Worm (Caenorhabditis elegans) whole organism, L2 larva: Measurements from ENCODE around the gene osgn-1.

Experiments
- C34F6.9 ChIP-seq: fragments of 150-350 bp; optimal IDR thresholded peaks from 2 replicates; lab custom pipeline; 2014; ENCODE audit warnings: missing biosample characterization, missing genetic modification characterization
- F13H6.1 ChIP-seq: sonication (generic microtip); optimal IDR thresholded peaks from 2 replicates; lab custom pipeline; 2016; ENCODE audit warnings: missing genetic modification characterization, missing compliant biosample characterization
- R02D3.7 ChIP-seq: fragments of 150-350 bp; optimal IDR thresholded peaks from 2 replicates; lab custom pipeline; 2014; ENCODE audit warnings: missing biosample characterization, missing genetic modification characterization
- Y55F3AM.14 ChIP-seq: fragments of 200-800 bp; sonication (Bioruptor generic); optimal IDR thresholded peaks from 2 replicates; lab custom pipeline; 2018; ENCODE audit warnings: mild to moderate bottlenecking, missing genetic modification characterization, missing compliant biosample characterization
- alr-1 ChIP-seq: fragments of 150-350 bp; optimal IDR thresholded peaks from 2 replicates; lab custom pipeline; 2014; ENCODE audit warnings: missing biosample characterization, missing genetic modification characterization
- blmp-1 ChIP-seq: sonication (generic microtip); optimal IDR thresholded peaks from 2 replicates; lab custom pipeline; 2017; ENCODE audit warnings: missing genetic modification characterization, mild to moderate bottlenecking, missing compliant biosample characterization, antibody characterized with exemption, moderate library complexity; ENCODE audit not compliant: insufficient read depth
- crh-2 ChIP-seq: sonication (generic microtip); optimal IDR thresholded peaks from 2 replicates; lab custom pipeline; 2017; ENCODE audit warnings: missing biosample characterization, missing genetic modification characterization
- dmd-4 ChIP-seq: sonication (generic microtip); optimal IDR thresholded peaks from 2 replicates; lab custom pipeline; 2017; ENCODE audit warnings: missing biosample characterization, missing genetic modification characterization
- egl-27 ChIP-seq: sonication (generic microtip); optimal IDR thresholded peaks from 3 replicates; lab custom pipeline; 2017; ENCODE audit warnings: missing biosample characterization, missing genetic modification reagents, missing genetic modification characterization
- elt-3 ChIP-seq: sonication (generic microtip); optimal IDR thresholded peaks from 2 replicates; lab custom pipeline; 2017; ENCODE audit warnings: missing biosample characterization, missing genetic modification characterization
- fos-1 ChIP-seq: fragments of 150-350 bp; optimal IDR thresholded peaks from 2 replicates; lab custom pipeline; 2014; ENCODE audit warnings: missing biosample characterization, missing genetic modification characterization
- gmeb-1 ChIP-seq: fragments of 150-350 bp; optimal IDR thresholded peaks from 2 replicates; lab custom pipeline; 2014; ENCODE audit warnings: missing biosample characterization, missing genetic modification characterization
- lin-11 ChIP-seq: fragments of 150-350 bp; sonication (generic microtip); optimal IDR thresholded peaks from 2 replicates; lab custom pipeline; 2014; ENCODE audit warnings: missing biosample characterization, missing genetic modification characterization, inconsistent platforms, mixed read lengths
- lin-13 ChIP-seq: fragments of 150-350 bp; optimal IDR thresholded peaks from 2 replicates; lab custom pipeline; 2014; ENCODE audit warnings: missing biosample characterization, missing genetic modification reagents, missing genetic modification characterization
- lin-39 ChIP-seq: fragments of 150-350 bp; optimal IDR thresholded peaks from 2 replicates; lab custom pipeline; 2014; ENCODE audit warnings: missing biosample characterization, missing genetic modification reagents, missing genetic modification characterization
- lsy-2 ChIP-seq, 2 experiments: fragments of 150-350 bp in 1 of 2; sonication (generic microtip) in 1 of 2; optimal IDR thresholded peaks; 2 replicates each; lab custom pipeline; 2014 to 2017; ENCODE audit warnings: missing biosample characterization in 2 of 2, missing genetic modification characterization in 2 of 2
- mbf-1 ChIP-seq: sonication (generic microtip); optimal IDR thresholded peaks from 2 replicates; lab custom pipeline; 2017; ENCODE audit warnings: missing biosample characterization, missing genetic modification characterization
- mdl-1 ChIP-seq, 2 experiments: fragments of 150-350 bp in 1 of 2; sonication (generic microtip) in 1 of 2; optimal IDR thresholded peaks; 2 replicates each; lab custom pipeline; 2017; ENCODE audit warnings: missing biosample characterization in 2 of 2, missing genetic modification characterization in 2 of 2
- nhr-10 ChIP-seq: sonication (generic microtip); optimal IDR thresholded peaks from 2 replicates; lab custom pipeline; 2017; ENCODE audit warnings: missing biosample characterization, missing genetic modification characterization
- nhr-12 ChIP-seq: fragments of 150-350 bp; optimal IDR thresholded peaks from 2 replicates; lab custom pipeline; 2014; ENCODE audit warnings: missing biosample characterization, missing genetic modification characterization
- nhr-129 ChIP-seq: fragments of 150-350 bp; optimal IDR thresholded peaks from 2 replicates; lab custom pipeline; 2014; ENCODE audit warnings: missing biosample characterization, missing genetic modification characterization
- nhr-21 ChIP-seq: fragments of 150-350 bp; optimal IDR thresholded peaks from 2 replicates; lab custom pipeline; 2014; ENCODE audit warnings: missing biosample characterization, missing genetic modification characterization
- nhr-23 ChIP-seq: fragments of 150-350 bp; optimal IDR thresholded peaks from 2 replicates; lab custom pipeline; 2014; ENCODE audit warnings: missing biosample characterization, missing genetic modification reagents, missing genetic modification characterization
- nhr-25 ChIP-seq: fragments of 150-350 bp; sonication (generic microtip); optimal IDR thresholded peaks from 3 replicates; lab custom pipeline; 2014; ENCODE audit warnings: missing biosample characterization, missing genetic modification characterization
- nhr-77 ChIP-seq: fragments of 150-350 bp; optimal IDR thresholded peaks from 2 replicates; lab custom pipeline; 2014; ENCODE audit warnings: missing biosample characterization, missing genetic modification characterization
- peb-1 ChIP-seq: fragments of 150-350 bp; optimal IDR thresholded peaks from 2 replicates; lab custom pipeline; 2014; ENCODE audit warnings: missing biosample characterization, missing genetic modification characterization
- skn-1 ChIP-seq: sonication (generic microtip); optimal IDR thresholded peaks from 2 replicates; lab custom pipeline; 2017; ENCODE audit warnings: missing biosample characterization, missing genetic modification characterization
- sma-3 ChIP-seq: sonication (generic microtip); optimal IDR thresholded peaks from 2 replicates; lab custom pipeline; 2016; ENCODE audit warnings: missing genetic modification reagents, missing genetic modification characterization, missing compliant biosample characterization
- sma-9 ChIP-seq, 2 experiments: fragments of 150-350 bp in 1 of 2; sonication (generic microtip) in 1 of 2; optimal IDR thresholded peaks; 2 replicates each; lab custom pipeline; 2014 to 2016; ENCODE audit warnings: missing genetic modification characterization in 2 of 2, mild to moderate bottlenecking in 1 of 2, missing biosample characterization in 1 of 2, missing compliant biosample characterization in 1 of 2, missing genetic modification reagents in 1 of 2, moderate library complexity in 1 of 2
- snpc-4 ChIP-seq: fragments of 150-350 bp; optimal IDR thresholded peaks from 2 replicates; lab custom pipeline; 2014; ENCODE audit warnings: missing biosample characterization, missing genetic modification characterization
- unc-39 ChIP-seq: fragments of 150-350 bp; optimal IDR thresholded peaks from 2 replicates; lab custom pipeline; 2014; ENCODE audit warnings: missing biosample characterization, missing genetic modification characterization
- unc-62 ChIP-seq: fragments of 150-350 bp; optimal IDR thresholded peaks from 2 replicates; lab custom pipeline; 2014; ENCODE audit warnings: missing biosample characterization, missing genetic modification reagents, missing genetic modification characterization
- ztf-1 ChIP-seq: fragments of 200-800 bp; sonication (Bioruptor generic); conservative IDR thresholded peaks from 2 replicates; pipeline ENCODE4 v1.3.6; 2022; ENCODE audit warnings: missing genetic modification characterization, missing compliant biosample characterization
- ztf-4 ChIP-seq: fragments of 150-350 bp; optimal IDR thresholded peaks from 2 replicates; lab custom pipeline; 2014; ENCODE audit warnings: missing biosample characterization, missing genetic modification characterization

Gene osgn-1

ce11 chrIV:4215349-4215748, 8.2 kb downstream of the osgn-1 start (continued):
- peak; percentile 36 to 78 for TF ChIP-seq lsy-2 (tag; optimal IDR thresholded peaks at IDR 0.05; lab: Kevin White, UChicago)
- TF ChIP-seq blmp-1 (tag; lab: Kevin White, UChicago) = peak; percentile 25
- peak; percentile 39 for TF ChIP-seq egl-27 (tag; lab: Kevin White, UChicago)
- no peak for TF ChIP-seq mbf-1 (tag; lab: Kevin White, UChicago)
- peak; percentile 85 for TF ChIP-seq nhr-129 (tag; lab: Kevin White, UChicago)
- TF ChIP-seq fos-1 (tag; lab: Kevin White, UChicago) = peak; percentile 70
- no peak for TF ChIP-seq nhr-23 (tag; lab: Kevin White, UChicago)
- no peak for TF ChIP-seq alr-1

- TF ChIP-seq nhr-12 (tag; lab: Kevin White, UChicago) = no peak
- TF ChIP-seq egl-27 (tag; lab: Kevin White, UChicago) = peak; percentile 4
- no peak for TF ChIP-seq nhr-23 (tag; lab: Kevin White, UChicago)
- no peak for TF ChIP-seq nhr-77 (tag; lab: Kevin White, UChicago)
- TF ChIP-seq ztf-4 (tag; lab: Kevin White, UChicago) = no peak
- TF ChIP-seq sma-9 (GFP tag; optimal IDR thresholded peaks at IDR 0.05; lab: Kevin White, UChicago) = peak; percentile 73
- TF ChIP-seq sma-9 (tag; optimal IDR thresholded peaks at IDR 0.05; lab: Kevin White, UChicago) = no peak
- TF ChIP-seq nhr-10 = no peak
- no peak for TF ChIP-seq crh-2 (tag; lab: Kevin White, UChicago)
- TF ChIP-seq sma-3 (GFP tag; lab: Kevin White, UChicago) = peak; percentile 24
- no peak for TF ChIP-seq peb-1 (tag; lab: Kevin White, UChicago)
- TF ChIP-seq lin-13 (GFP tag; lab: Kevin White, UChicago) = no peak
- TF ChIP-seq mdl-1 (tag; optimal IDR thresholded peaks at IDR 0.05; lab: Kevin White, UChicago) = no peak
- TF ChIP-seq alr-1 = no peak
- peak; percentile 86 for TF ChIP-seq nhr-21 (tag; lab: Kevin White, UChicago)
- TF ChIP-seq fos-1 (tag; lab: Kevin White, UChicago) = peak; percentile 21
- TF ChIP-seq lin-11 (tag; lab: Kevin White, UChicago) = no peak
- TF ChIP-seq, all 48 proteins: peak for 5
Observed at ce11 chrIV:4216099-4216894, 9.1 kb downstream of the osgn-1 start.

- TF ChIP-seq nhr-77 (tag; lab: Kevin White, UChicago) = no peak
- TF ChIP-seq unc-39 (tag; lab: Kevin White, UChicago) = no peak
- TF ChIP-seq elt-3 (tag; lab: Kevin White, UChicago) = no peak
Observed at ce11 chrIV:4218276-4218675, 11.1 kb downstream of the osgn-1 start.

ce11 chrIV:4219983-4220382, 12.8 kb downstream of the osgn-1 start, which contains the start of gene F30B5.11:
TSS of gene F30B5.11 (minus strand) at chrIV:4220083.
- TF ChIP-seq unc-62 (GFP tag; lab: Kevin White, UChicago) (no peak), lin-39 (tag; lab: Kevin White, UChicago) (no peak), nhr-77 (tag; lab: Kevin White, UChicago) (no peak), alr-1 (no peak), Y55F3AM.14 (no peak), ztf-1 (GFP tag; lab: Robert Waterston, UW) (no peak), R02D3.7 (no peak), F13H6.1 (tag; lab: Kevin White, UChicago) (no peak), nhr-25 (tag; lab: Kevin White, UChicago) (no peak), lin-13 (GFP tag; lab: Kevin White, UChicago) (no peak), gmeb-1 (tag; lab: Kevin White, UChicago) (no peak), skn-1 (tag; lab: Kevin White, UChicago) (no peak), nhr-23 (tag; lab: Kevin White, UChicago) (no peak), dmd-4 (tag; lab: Kevin White, UChicago) (no peak), snpc-4 (no peak), nhr-129 (tag; lab: Kevin White, UChicago) (no peak), C34F6.9 (tag; lab: Kevin White, UChicago) (no peak), lsy-2 (tag; optimal IDR thresholded peaks at IDR 0.05; lab: Kevin White, UChicago) (no peak), crh-2 (tag; lab: Kevin White, UChicago) (no peak)
